Fruit fly (Drosophila melanogaster): ENCODE data around the gene Eip78C.

Eip78C gene

DNA sequence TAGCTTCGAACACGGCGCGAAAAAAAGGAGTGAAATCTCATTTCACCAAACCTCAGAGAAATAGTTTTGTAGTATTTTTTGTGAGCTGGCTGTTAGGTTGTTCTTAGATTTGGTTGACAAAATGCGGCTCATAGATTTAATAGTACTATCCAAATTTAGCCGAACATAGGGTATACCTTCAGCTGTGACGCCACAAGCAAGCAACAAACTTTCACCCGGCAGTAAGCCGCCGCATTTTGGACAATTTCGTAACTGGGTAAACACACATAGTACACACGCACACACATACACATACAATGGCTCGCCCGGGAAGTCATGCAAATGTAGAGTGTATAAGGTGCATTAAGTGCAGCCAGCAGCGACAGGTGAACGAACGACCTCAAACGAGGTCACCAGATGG, 32.8 kb downstream of the Eip78C start (continued):
- TF ChIP-seq CG6272 (GFP tag; IDR thresholded peaks at IDR 0.05), result no peak
- TF ChIP-seq gfzf (GFP tag; optimal IDR thresholded peaks at IDR 0.05), result no peak
- TF ChIP-seq E2f1 (GFP tag; IDR thresholded peaks at IDR 0.05), result no peak
- TF ChIP-seq p53 (GFP tag; optimal IDR thresholded peaks at IDR 0.05), result no peak
- TF ChIP-seq CG1602 (GFP tag; optimal IDR thresholded peaks at IDR 0.05), result no peak
- no peak for TF ChIP-seq insv (GFP tag; optimal IDR thresholded peaks at IDR 0.05)
- no peak for TF ChIP-seq CG10209 (GFP tag; optimal IDR thresholded peaks at IDR 0.05)
- TF ChIP-seq Lim3 (GFP tag; IDR thresholded peaks at IDR 0.05), result no peak
- no peak for TF ChIP-seq lov (optimal IDR thresholded peaks at IDR 0.05)
- no peak for TF ChIP-seq lov (GFP tag; IDR thresholded peaks at IDR 0.05)
- TF ChIP-seq tgo (GFP tag; IDR thresholded peaks at IDR 0.05), result no peak
- TF ChIP-seq B-H2 (GFP tag; optimal IDR thresholded peaks at IDR 0.05), result no peak
- no peak for TF ChIP-seq Dek (tag; optimal IDR thresholded peaks at IDR 0.05)
- TF ChIP-seq CG12659 (GFP tag; optimal IDR thresholded peaks at IDR 0.05), result no peak
- no peak for TF ChIP-seq so (GFP tag; IDR thresholded peaks at IDR 0.05)
- no peak for TF ChIP-seq CG8388 (GFP tag; optimal IDR thresholded peaks at IDR 0.05)
- no peak for TF ChIP-seq CG34422 (GFP tag; IDR thresholded peaks at IDR 0.05)
- 0 out of 2 replicates have a peak, but pooled peaks have one; percentile 6 for TF ChIP-seq Xrp1 (GFP tag; IDR thresholded peaks at IDR 0.05)
- no peak for TF ChIP-seq tx (GFP tag; optimal IDR thresholded peaks at IDR 0.05)
- peak; percentile 19 for TF ChIP-seq CG2875 (GFP tag; optimal IDR thresholded peaks at IDR 0.05)
- no peak for TF ChIP-seq CG3838 (GFP tag; optimal IDR thresholded peaks at IDR 0.05)
- no peak for TF ChIP-seq CG10959 (GFP tag; IDR thresholded peaks at IDR 0.05)
- TF ChIP-seq Dfd (GFP tag; optimal IDR thresholded peaks at IDR 0.05), result no peak
- no peak for TF ChIP-seq trem (tag; optimal IDR thresholded peaks at IDR 0.05)
- peak; percentile 26 for TF ChIP-seq CG3407 (GFP tag; optimal IDR thresholded peaks at IDR 0.05)
- no peak for TF ChIP-seq CG13287 (GFP tag; IDR thresholded peaks at IDR 0.05; ENCODE audit: partially characterized antibody)
- TF ChIP-seq CG9609 (GFP tag; optimal IDR thresholded peaks at IDR 0.05), result no peak
- no peak for TF ChIP-seq HLH4C (GFP tag; IDR thresholded peaks at IDR 0.05; ENCODE audit: partially characterized antibody)
- no peak for TF ChIP-seq hth (optimal IDR thresholded peaks at IDR 0.05)
- no peak for TF ChIP-seq Opbp (GFP tag; IDR thresholded peaks at IDR 0.05; ENCODE audit: partially characterized antibody)
- TF ChIP-seq CG8290 (GFP tag; optimal IDR thresholded peaks at IDR 0.05), result no peak
- no peak for TF ChIP-seq CG8290 (tag; optimal IDR thresholded peaks at IDR 0.05)
- TF ChIP-seq shn (GFP tag; optimal IDR thresholded peaks at IDR 0.05), result no peak
- TF ChIP-seq hkb (optimal IDR thresholded peaks at IDR 0.05), result no peak
- TF ChIP-seq hkb (GFP tag; IDR thresholded peaks at IDR 0.05), result no peak
- no peak for TF ChIP-seq CG2129 (GFP tag; IDR thresholded peaks at IDR 0.05; ENCODE audit: partially characterized antibody)
- no peak for TF ChIP-seq Ets97D (GFP tag; optimal IDR thresholded peaks at IDR 0.05)
- no peak for TF ChIP-seq hb (GFP tag; IDR thresholded peaks at IDR 0.05; ENCODE audit: partially characterized antibody)
- no peak for TF ChIP-seq CG4617 (GFP tag; optimal IDR thresholded peaks at IDR 0.05; ENCODE audit: borderline replicate concordance)
- TF ChIP-seq Sry-β (GFP tag; optimal IDR thresholded peaks at IDR 0.05), result no peak
- TF ChIP-seq Dbx (GFP tag; IDR thresholded peaks at IDR 0.05), result no peak
- TF ChIP-seq CG13624 (GFP tag; optimal IDR thresholded peaks at IDR 0.05), result no peak
- TF ChIP-seq CoRest (tag; optimal IDR thresholded peaks at IDR 0.05), result no peak
- TF ChIP-seq CG42726 (GFP tag; IDR thresholded peaks at IDR 0.05; ENCODE audit: partially characterized antibody), result no peak
- TF ChIP-seq CG18619 (GFP tag; optimal IDR thresholded peaks at IDR 0.05), result no peak
- no peak for TF ChIP-seq CG18011 (GFP tag; optimal IDR thresholded peaks at IDR 0.05)
- no peak for TF ChIP-seq CG4404 (GFP tag; IDR thresholded peaks at IDR 0.05)
- TF ChIP-seq ken (GFP tag; IDR thresholded peaks at IDR 0.05), result no peak
- no peak for TF ChIP-seq CG7372 (GFP tag; IDR thresholded peaks at IDR 0.05)
- no peak for TF ChIP-seq CG7928 (GFP tag; optimal IDR thresholded peaks at IDR 0.05)
- no peak for TF ChIP-seq CG2889 (GFP tag; IDR thresholded peaks at IDR 0.05)
- TF ChIP-seq Bgb (GFP tag; IDR thresholded peaks at IDR 0.05; ENCODE audit: partially characterized antibody), result no peak
- no peak for TF ChIP-seq Hr3 (GFP tag; optimal IDR thresholded peaks at IDR 0.05)

All from whole organism, embryonic.